Worm (Caenorhabditis elegans): ENCODE results near the gene W02F12.2.

ce11 chrV:6699833-6700232 lies 2.4 kb upstream of the W02F12.2 start:
- TF ChIP-seq lin-39 (tag; optimal IDR thresholded peaks at IDR 0.05) (no peak), ama-1 (optimal IDR thresholded peaks at IDR 0.05) (no peak), unc-62 (GFP tag; optimal IDR thresholded peaks at IDR 0.05) (no peak), tlp-1 (tag; optimal IDR thresholded peaks at IDR 0.05) (no peak), nhr-76 (tag; optimal IDR thresholded peaks at IDR 0.05) (no peak), lsy-2 (tag; optimal IDR thresholded peaks at IDR 0.05) (no peak), ceh-82 (tag; optimal IDR thresholded peaks at IDR 0.05) (no peak), nhr-11 (tag; optimal IDR thresholded peaks at IDR 0.05) (no peak), ztf-11 (tag; optimal IDR thresholded peaks at IDR 0.05) (no peak), lir-3 (tag; optimal IDR thresholded peaks at IDR 0.05; ENCODE audit: poor library complexity) (no peak), alr-1 (tag; optimal IDR thresholded peaks at IDR 0.05; ENCODE audit: borderline replicate concordance) (no peak), snu-23 (GFP tag; optimal IDR thresholded peaks at IDR 0.05) (no peak), snpc-4 (tag; optimal IDR thresholded peaks at IDR 0.05) (no peak)

Data from whole organism, L1 larva.